Worm (Caenorhabditis elegans): ENCODE results near the gene clc-2.

The clc-2 gene

DNA sequence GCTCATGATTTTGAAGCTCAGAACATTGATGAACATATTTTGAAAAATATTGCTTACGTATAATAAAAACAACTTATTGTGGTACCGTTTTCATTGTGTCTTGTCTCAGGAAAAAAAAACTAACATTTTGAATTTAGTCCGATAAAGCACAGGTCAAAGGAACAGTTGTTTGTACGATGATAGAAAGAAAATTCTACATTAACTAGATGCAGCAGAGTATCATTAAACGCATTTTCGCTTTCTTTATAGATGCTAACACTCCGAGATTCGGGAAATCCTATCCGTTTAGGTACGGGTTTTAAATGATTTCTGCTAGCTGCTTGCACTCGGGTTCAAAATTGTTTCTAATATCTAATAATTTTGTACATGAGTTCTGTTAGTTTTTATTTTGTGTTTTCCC is 22.2 kb upstream of the clc-2 start:
- TF ChIP-seq nhr-129 (tag; optimal IDR thresholded peaks at IDR 0.05) (no peak), mdl-1 (tag; optimal IDR thresholded peaks at IDR 0.05) (no peak), sma-3 (GFP tag; optimal IDR thresholded peaks at IDR 0.05) (no peak), unc-39 (tag; optimal IDR thresholded peaks at IDR 0.05) (no peak), egl-27 (tag; optimal IDR thresholded peaks at IDR 0.05) (no peak), lin-13 (GFP tag; optimal IDR thresholded peaks at IDR 0.05) (no peak), sem-4 (tag; optimal IDR thresholded peaks at IDR 0.05) (no peak), C34F6.9 (tag; optimal IDR thresholded peaks at IDR 0.05) (no peak), sma-9 (GFP tag; optimal IDR thresholded peaks at IDR 0.05) (no peak), sma-9 (tag; optimal IDR thresholded peaks at IDR 0.05) (no peak)

ce11 chrX:7409935-7410334 is 21.3 kb upstream of the clc-2 start, which contains the start of gene C10A4.2:
Gene C10A4.2 (plus strand): TSS chrX:7410235.
- TF ChIP-seq nhr-21 (tag; optimal IDR thresholded peaks at IDR 0.05) (no peak), ama-1 (optimal IDR thresholded peaks at IDR 0.05) (no peak), nhr-25 (tag; optimal IDR thresholded peaks at IDR 0.05) (no peak), lin-11 (tag; optimal IDR thresholded peaks at IDR 0.05) (no peak), blmp-1 (tag; optimal IDR thresholded peaks at IDR 0.05; ENCODE audit: insufficient read depth) (no peak), alr-1 (tag; optimal IDR thresholded peaks at IDR 0.05) (no peak), nhr-12 (tag; optimal IDR thresholded peaks at IDR 0.05) (no peak), ztf-11 (tag; optimal IDR thresholded peaks at IDR 0.05) (no peak), fos-1 (tag; optimal IDR thresholded peaks at IDR 0.05) (no peak), skn-1 (tag; optimal IDR thresholded peaks at IDR 0.05) (no peak), ceh-82 (tag; optimal IDR thresholded peaks at IDR 0.05) (no peak), nhr-23 (tag; optimal IDR thresholded peaks at IDR 0.05) (no peak), elt-1 (tag; optimal IDR thresholded peaks at IDR 0.05) (no peak), dmd-4 (tag; optimal IDR thresholded peaks at IDR 0.05) (no peak)

DNA sequence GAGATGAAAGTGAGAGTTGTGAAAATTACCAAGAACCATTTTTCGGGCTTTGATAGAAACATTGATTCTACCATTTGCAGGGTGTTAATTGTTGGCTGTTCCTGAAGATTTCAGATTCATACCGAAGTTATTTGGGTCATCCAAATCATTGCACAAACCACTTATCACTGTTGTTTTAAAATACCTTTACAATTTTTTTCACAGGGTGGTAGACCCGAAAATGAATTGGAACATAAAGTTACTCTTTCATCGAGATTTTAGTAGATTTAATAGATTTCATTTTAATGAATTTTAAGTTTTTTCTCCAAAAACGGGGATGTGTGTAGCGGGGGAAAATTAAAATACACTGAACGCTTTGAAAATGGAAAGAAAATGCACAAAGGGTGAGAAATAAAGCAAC is 15.8 kb upstream of the clc-2 start, which contains the start of gene C10A4.7:
TSS of gene C10A4.7 (minus strand) at position 101 of the 400 bp plus-strand sequence.
- TF ChIP-seq gmeb-1 (tag; optimal IDR thresholded peaks at IDR 0.05), result no peak
- TF ChIP-seq ceh-16 (tag; optimal IDR thresholded peaks at IDR 0.05), result no peak
- TF ChIP-seq F13H6.1 (tag; optimal IDR thresholded peaks at IDR 0.05), result no peak
- no peak for TF ChIP-seq nhr-6 (tag; optimal IDR thresholded peaks at IDR 0.05)
- TF ChIP-seq ztf-4 (tag; optimal IDR thresholded peaks at IDR 0.05), result no peak
- TF ChIP-seq sma-3 (GFP tag; optimal IDR thresholded peaks at IDR 0.05), result no peak
- no peak for TF ChIP-seq ztf-1 (GFP tag; conservative IDR thresholded peaks at IDR 0.05)
- TF ChIP-seq alr-1 (tag; optimal IDR thresholded peaks at IDR 0.05), result no peak
- TF ChIP-seq blmp-1 (tag; optimal IDR thresholded peaks at IDR 0.05; ENCODE audit: insufficient read depth), result no peak

ce11 chrX:7416082-7416481 is 15.2 kb upstream of the clc-2 start, which contains the start of gene C10A4.1:
Gene C10A4.1 (plus strand): TSS chrX:7416382.
- TF ChIP-seq lsy-2 (tag; optimal IDR thresholded peaks at IDR 0.05) (no peak), zag-1 (tag; optimal IDR thresholded peaks at IDR 0.05) (no peak), nhr-77 (tag; optimal IDR thresholded peaks at IDR 0.05) (no peak), skn-1 (tag; optimal IDR thresholded peaks at IDR 0.05) (no peak), unc-39 (tag; optimal IDR thresholded peaks at IDR 0.05) (no peak), mab-5 (tag; optimal IDR thresholded peaks at IDR 0.05) (no peak), ZK546.5 (tag; optimal IDR thresholded peaks at IDR 0.05) (no peak), ztf-11 (tag; optimal IDR thresholded peaks at IDR 0.05) (no peak), nhr-12 (tag; optimal IDR thresholded peaks at IDR 0.05) (no peak), gmeb-1 (tag; optimal IDR thresholded peaks at IDR 0.05) (no peak), nhr-6 (tag; optimal IDR thresholded peaks at IDR 0.05) (no peak), nhr-21 (tag; optimal IDR thresholded peaks at IDR 0.05) (no peak), C34F6.9 (tag; optimal IDR thresholded peaks at IDR 0.05) (no peak), mbf-1 (tag; optimal IDR thresholded peaks at IDR 0.05) (no peak), egl-27 (tag; optimal IDR thresholded peaks at IDR 0.05) (no peak), crh-2 (tag; optimal IDR thresholded peaks at IDR 0.05) (no peak), nhr-10 (tag; optimal IDR thresholded peaks at IDR 0.05) (no peak), sma-9 (GFP tag; optimal IDR thresholded peaks at IDR 0.05) (no peak), sma-9 (tag; optimal IDR thresholded peaks at IDR 0.05) (no peak), ceh-16 (tag; optimal IDR thresholded peaks at IDR 0.05) (no peak), nhr-237 (tag; optimal IDR thresholded peaks at IDR 0.05) (no peak)
